Fruit fly (Drosophila melanogaster) whole organism, embryonic: ENCODE data around the gene CG34309.

Source experiments
- Atf-2 ChIP-seq: fragments of 200-800 bp; sonication (Bioruptor generic); optimal IDR thresholded peaks from 2 replicates; lab custom pipeline; 2016; ENCODE audit warnings: missing biosample characterization, missing genetic modification characterization
- CG11085 ChIP-seq: fragments of 200-800 bp; sonication (Bioruptor generic); IDR thresholded peaks from 2 replicates; pipeline ENCODE4 v1.3.6; 2022; ENCODE audit warnings: missing biosample characterization, missing genetic modification characterization
- CG11504 ChIP-seq: fragments of 200-800 bp; sonication (Bioruptor generic); optimal IDR thresholded peaks from 3 replicates; lab custom pipeline; 2019; ENCODE audit warnings: missing biosample characterization, mild to moderate bottlenecking, missing genetic modification characterization, moderate library complexity
- CG12236 ChIP-seq: fragments of 200-800 bp; sonication (Bioruptor generic); optimal IDR thresholded peaks from 2 replicates; lab custom pipeline; 2016; ENCODE audit warnings: missing biosample characterization, missing genetic modification characterization
- CG12659 ChIP-seq: fragments of 200-800 bp; sonication (Bioruptor generic); optimal IDR thresholded peaks from 3 replicates; lab custom pipeline; 2017; ENCODE audit warnings: mild to moderate bottlenecking, missing biosample characterization, missing genetic modification reagents, missing genetic modification characterization
- CG12744 ChIP-seq: fragments of 200-800 bp; sonication (Bioruptor generic); optimal IDR thresholded peaks from 2 replicates; lab custom pipeline; 2016; ENCODE audit warnings: missing biosample characterization, missing genetic modification characterization
- CG12942 ChIP-seq: fragments of 200-800 bp; sonication (Bioruptor generic); optimal IDR thresholded peaks from 3 replicates; lab custom pipeline; 2016; ENCODE audit warnings: missing biosample characterization, missing genetic modification characterization
- CG1647 ChIP-seq: fragments of 200-800 bp; sonication (Bioruptor generic); optimal IDR thresholded peaks from 3 replicates; lab custom pipeline; 2016; ENCODE audit warnings: missing biosample characterization, missing genetic modification characterization
- CG17328 ChIP-seq: fragments of 200-800 bp; sonication (Bioruptor generic); IDR thresholded peaks from 2 replicates; pipeline ENCODE4 v1.3.6; 2022; ENCODE audit warnings: missing biosample characterization, missing genetic modification characterization
- CG18011 ChIP-seq: fragments of 200-800 bp; sonication (Bioruptor generic); optimal IDR thresholded peaks from 2 replicates; lab custom pipeline; 2017; ENCODE audit warnings: missing biosample characterization, missing genetic modification characterization, mild to moderate bottlenecking, moderate library complexity, missing genotype
- CG2678 ChIP-seq: fragments of 200-800 bp; sonication (Bioruptor generic); optimal IDR thresholded peaks from 3 replicates; lab custom pipeline; 2019; ENCODE audit warnings: missing biosample characterization, mild to moderate bottlenecking, missing genetic modification characterization, moderate library complexity
- CG2875 ChIP-seq: fragments of 200-800 bp; sonication (Bioruptor generic); optimal IDR thresholded peaks from 2 replicates; lab custom pipeline; 2017; ENCODE audit warnings: missing biosample characterization, mild to moderate bottlenecking, missing genetic modification characterization, missing genetic modification reagents
- CG34422 ChIP-seq: fragments of 200-800 bp; sonication (Bioruptor generic); IDR thresholded peaks from 3 replicates; pipeline ENCODE4 v1.3.6; 2022; ENCODE audit warnings: missing biosample characterization, missing genetic modification characterization
- CG43689 ChIP-seq: fragments of 200-800 bp; sonication (Bioruptor generic); IDR thresholded peaks from 2 replicates; pipeline ENCODE4 v1.3.6; 2022; ENCODE audit warnings: missing biosample characterization, missing genetic modification characterization
- CG8089 ChIP-seq: fragments of 200-800 bp; sonication (Bioruptor generic); optimal IDR thresholded peaks from 3 replicates; lab custom pipeline; 2016; ENCODE audit warnings: missing biosample characterization, missing genetic modification characterization
- Dip3 ChIP-seq: fragments of 200-800 bp; sonication (Bioruptor generic); optimal IDR thresholded peaks from 3 replicates; lab custom pipeline; 2016; ENCODE audit warnings: missing biosample characterization, missing genetic modification characterization
- Dll ChIP-seq: fragments of 200-800 bp; sonication (Bioruptor generic); IDR thresholded peaks from 4 replicates; pipeline ENCODE4 v1.3.6; 2022; ENCODE audit warnings: missing biosample characterization, missing genetic modification characterization; ENCODE audit not compliant: partially characterized antibody
- E2f2 ChIP-seq: fragments of 200-800 bp; sonication (Bioruptor generic); IDR thresholded peaks from 2 replicates; pipeline ENCODE4 v1.3.6; 2022; ENCODE audit warnings: missing biosample characterization, missing genetic modification characterization
- ERR ChIP-seq: fragments of 200-800 bp; sonication (Bioruptor generic); optimal IDR thresholded peaks from 2 replicates; lab custom pipeline; 2016; ENCODE audit warnings: missing biosample characterization, missing genetic modification characterization
- Hmr ChIP-seq: fragments of 200-800 bp; sonication (Bioruptor generic); optimal IDR thresholded peaks from 3 replicates; lab custom pipeline; 2017; ENCODE audit warnings: mild to moderate bottlenecking, missing biosample characterization, missing genetic modification reagents, missing genetic modification characterization
- Jarid2 ChIP-seq: fragments of 200-800 bp; sonication (Bioruptor generic); optimal IDR thresholded peaks from 3 replicates; lab custom pipeline; 2017; ENCODE audit warnings: mild to moderate bottlenecking, missing biosample characterization, missing genetic modification reagents, missing genetic modification characterization
- Med ChIP-seq: fragments of 200-800 bp; sonication (Bioruptor generic); peaks from one replicate; lab custom pipeline; 2016; ENCODE audit warnings: missing biosample characterization, missing genetic modification characterization, mild to moderate bottlenecking, inconsistent platforms, moderate library complexity
- NFAT ChIP-seq: fragments of 200-800 bp; sonication (Bioruptor generic); IDR thresholded peaks from 2 replicates; pipeline ENCODE4 v1.3.6; 2022; ENCODE audit warnings: missing biosample characterization, missing genetic modification characterization
- Pdp1 ChIP-seq, 2 experiments: fragments of 200-800 bp; sonication (Bioruptor generic); optimal IDR thresholded peaks; 3 replicates each; lab custom pipeline; 2016; ENCODE audit warnings: missing biosample characterization in 2 of 2, missing genetic modification characterization in 2 of 2, mild to moderate bottlenecking in 1 of 2, moderate library complexity in 1 of 2
- Stat92E ChIP-seq, 3 experiments: fragments of >200 bp in 2 of 3; fragments of 200-800 bp in 1 of 3; sonication (Bioruptor generic) in 1 of 3; optimal IDR thresholded peaks; 2 replicates each; lab custom pipeline; 2017 to 2019; ENCODE audit warnings: missing biosample characterization in 3 of 3, missing genetic modification characterization in 3 of 3, mild to moderate bottlenecking in 1 of 3, moderate library complexity in 1 of 3
- Trl ChIP-seq, 3 experiments: fragments of >200 bp in 2 of 3; fragments of 200-800 bp in 1 of 3; sonication (Bioruptor generic) in 1 of 3; optimal IDR thresholded peaks; 2 replicates in 1 of 3; 3 replicates in 2 of 3; lab custom pipeline; 2016 to 2017; ENCODE audit warnings: missing biosample characterization in 1 of 3, missing genetic modification characterization in 1 of 3
- chinmo ChIP-seq: fragments of 200-800 bp; sonication (Bioruptor generic); IDR thresholded peaks from 4 replicates; pipeline ENCODE4 v1.3.6; 2022; ENCODE audit warnings: missing biosample characterization, missing genetic modification characterization; ENCODE audit not compliant: partially characterized antibody
- ci ChIP-seq: fragments of 200-800 bp; sonication (Bioruptor generic); IDR thresholded peaks from 3 replicates; pipeline ENCODE4 v1.3.6; 2022; ENCODE audit warnings: missing biosample characterization, missing genetic modification characterization
- disco-r ChIP-seq: fragments of 200-800 bp; sonication (Bioruptor generic); optimal IDR thresholded peaks from 2 replicates; lab custom pipeline; 2016; ENCODE audit warnings: missing biosample characterization, missing genetic modification characterization
- gfzf ChIP-seq: fragments of 200-800 bp; sonication (Bioruptor generic); optimal IDR thresholded peaks from 2 replicates; lab custom pipeline; 2016; ENCODE audit warnings: missing biosample characterization, mild to moderate bottlenecking, missing genetic modification characterization, moderate library complexity
- grau ChIP-seq: fragments of 200-800 bp; optimal IDR thresholded peaks from 3 replicates; lab custom pipeline; 2019; ENCODE audit warnings: missing biosample characterization, mild to moderate bottlenecking, missing genetic modification characterization, moderate library complexity
- gt ChIP-seq: fragments of 200-800 bp; sonication (Bioruptor generic); IDR thresholded peaks from 2 replicates; pipeline ENCODE4 v1.3.6; 2022; ENCODE audit warnings: missing biosample characterization, missing genetic modification characterization
- kay ChIP-seq: fragments of 200-800 bp; sonication (Bioruptor generic); optimal IDR thresholded peaks from 2 replicates; lab custom pipeline; 2016; ENCODE audit warnings: missing biosample characterization, missing genetic modification characterization
- ken ChIP-seq: fragments of 200-800 bp; sonication (Bioruptor generic); IDR thresholded peaks from 3 replicates; pipeline ENCODE4 v1.3.6; 2022; ENCODE audit warnings: missing biosample characterization, missing genetic modification characterization
- kni ChIP-seq: fragments of 200-800 bp; sonication (Bioruptor generic); optimal IDR thresholded peaks from 3 replicates; lab custom pipeline; 2017; ENCODE audit warnings: mild to moderate bottlenecking, missing biosample characterization, missing genetic modification reagents, missing genetic modification characterization
- lmd ChIP-seq: fragments of 200-800 bp; sonication (Bioruptor generic); IDR thresholded peaks from 2 replicates; pipeline ENCODE4 v1.3.6; 2022; ENCODE audit warnings: missing biosample characterization, missing genetic modification characterization
- oc ChIP-seq: fragments of 200-800 bp; sonication (Bioruptor generic); optimal IDR thresholded peaks from 2 replicates; lab custom pipeline; 2018; ENCODE audit warnings: missing biosample characterization, mild to moderate bottlenecking, missing genetic modification characterization, moderate library complexity
- phol ChIP-seq: fragments of 200-800 bp; sonication (Bioruptor generic); optimal IDR thresholded peaks from 3 replicates; lab custom pipeline; 2018; ENCODE audit warnings: missing biosample characterization, mild to moderate bottlenecking, missing genetic modification characterization, moderate library complexity
- pzg ChIP-seq: fragments of 200-800 bp; sonication (Bioruptor generic); optimal IDR thresholded peaks from 3 replicates; lab custom pipeline; 2018; ENCODE audit warnings: missing biosample characterization, mild to moderate bottlenecking, missing genetic modification characterization, moderate library complexity
- scrt ChIP-seq: fragments of 200-800 bp; sonication (Bioruptor generic); optimal IDR thresholded peaks from 2 replicates; lab custom pipeline; 2018; ENCODE audit warnings: missing biosample characterization, mild to moderate bottlenecking, missing genetic modification characterization, moderate library complexity
- sens ChIP-seq: fragments of 200-800 bp; sonication (Bioruptor generic); peaks from one replicate; lab custom pipeline; 2016; ENCODE audit warnings: missing biosample characterization, missing genetic modification characterization
- shn ChIP-seq: fragments of 200-800 bp; sonication (Bioruptor generic); optimal IDR thresholded peaks from 3 replicates; lab custom pipeline; 2016; ENCODE audit warnings: missing biosample characterization, missing genetic modification characterization
- sim ChIP-seq: fragments of 200-800 bp; sonication (Bioruptor generic); IDR thresholded peaks from 2 replicates; pipeline ENCODE4 v1.3.6; 2022; ENCODE audit warnings: missing biosample characterization, missing genetic modification characterization
- stwl ChIP-seq: fragments of 200-800 bp; sonication (Bioruptor generic); optimal IDR thresholded peaks from 3 replicates; lab custom pipeline; 2018; ENCODE audit warnings: missing biosample characterization, mild to moderate bottlenecking, missing genetic modification characterization, moderate library complexity
- unc-4 ChIP-seq: fragments of 200-800 bp; sonication (Bioruptor generic); IDR thresholded peaks from 2 replicates; pipeline ENCODE4 v1.3.6; 2022; ENCODE audit warnings: missing biosample characterization, missing genetic modification characterization; ENCODE audit not compliant: partially characterized antibody
- zfh1 ChIP-seq: fragments of 200-800 bp; sonication (Bioruptor generic); IDR thresholded peaks from 3 replicates; pipeline ENCODE4 v1.3.6; 2022; ENCODE audit warnings: missing biosample characterization, missing genetic modification characterization

The CG34309 gene

DNA sequence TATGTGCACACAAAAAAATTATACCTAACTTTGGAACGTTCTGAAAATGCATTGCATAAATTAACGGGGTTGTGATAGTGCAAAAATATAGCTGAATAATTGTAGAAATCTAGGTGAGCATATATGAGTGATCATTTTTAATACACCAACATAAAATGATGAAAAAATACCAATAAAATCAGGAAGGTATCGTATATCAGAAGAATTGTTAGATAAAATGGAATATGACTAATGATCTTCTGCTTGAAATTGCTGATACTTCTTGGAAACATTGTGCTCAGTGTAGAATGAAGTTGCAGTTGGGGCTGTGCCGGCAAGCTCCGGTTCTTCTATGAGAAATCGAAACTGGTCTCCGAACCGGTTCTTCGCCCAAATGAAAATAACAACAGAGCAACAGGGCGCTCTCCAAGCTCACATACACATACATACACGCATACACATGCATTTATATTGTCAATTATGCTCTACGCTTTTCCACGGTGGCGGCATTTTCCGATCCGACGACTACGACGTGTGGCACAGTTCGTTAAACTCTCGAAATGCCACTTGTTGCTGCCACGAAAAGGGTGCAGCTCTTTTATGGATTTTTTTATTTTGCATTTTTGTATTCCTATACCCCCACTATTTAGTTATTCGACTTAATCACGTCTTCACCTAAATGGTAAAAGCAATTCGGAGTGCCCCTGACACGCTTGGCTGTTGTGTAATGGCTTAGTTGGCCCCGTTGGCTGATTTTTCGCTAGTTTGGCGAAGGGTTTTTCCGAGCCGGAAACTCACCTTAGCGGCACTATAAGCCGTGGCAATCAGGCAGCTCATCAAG, 28.7 kb downstream of the CG34309 start (continued):
- peak; percentile 90 for TF ChIP-seq lmd
- peak; percentile 82 for TF ChIP-seq disco-r (GFP tag; lab: Kevin White, UChicago)
- peak; percentile 58 for TF ChIP-seq NFAT (GFP tag; lab: Robert Waterston, UW)
- peak; percentile 84 for TF ChIP-seq CG12942
- TF ChIP-seq ERR (GFP tag; lab: Kevin White, UChicago) = peak; percentile 52
- peak; percentile 92 for TF ChIP-seq shn (GFP tag; lab: Kevin White, UChicago)
- peak; percentile 84 for TF ChIP-seq Dip3 (GFP tag; lab: Kevin White, UChicago)
- peak; percentile 87 for TF ChIP-seq Hmr
- TF ChIP-seq zfh1 = peak; percentile 82
- peak; percentile 91 for TF ChIP-seq Atf-2 (GFP tag; lab: Kevin White, UChicago)
- 0 out of 2 replicates have a peak, but pooled peaks have one; percentile 31 for TF ChIP-seq gt
- peak; percentile 90 for TF ChIP-seq CG11504 (tag; lab: Kevin White, UChicago)
- peak; percentile 72 for TF ChIP-seq CG1647 (GFP tag; lab: Kevin White, UChicago)
- TF ChIP-seq ken = no peak; the same call in 2 of the 3 replicates
- no peak for TF ChIP-seq CG11085 (GFP tag; lab: Robert Waterston, UW)
- peak; percentile 93 for TF ChIP-seq grau (tag; lab: Kevin White, UChicago)
- TF ChIP-seq CG12236 (GFP tag; lab: Kevin White, UChicago) = peak; percentile 80
- peak; percentile 84 for TF ChIP-seq CG8089 (GFP tag; lab: Kevin White, UChicago)

DNA sequence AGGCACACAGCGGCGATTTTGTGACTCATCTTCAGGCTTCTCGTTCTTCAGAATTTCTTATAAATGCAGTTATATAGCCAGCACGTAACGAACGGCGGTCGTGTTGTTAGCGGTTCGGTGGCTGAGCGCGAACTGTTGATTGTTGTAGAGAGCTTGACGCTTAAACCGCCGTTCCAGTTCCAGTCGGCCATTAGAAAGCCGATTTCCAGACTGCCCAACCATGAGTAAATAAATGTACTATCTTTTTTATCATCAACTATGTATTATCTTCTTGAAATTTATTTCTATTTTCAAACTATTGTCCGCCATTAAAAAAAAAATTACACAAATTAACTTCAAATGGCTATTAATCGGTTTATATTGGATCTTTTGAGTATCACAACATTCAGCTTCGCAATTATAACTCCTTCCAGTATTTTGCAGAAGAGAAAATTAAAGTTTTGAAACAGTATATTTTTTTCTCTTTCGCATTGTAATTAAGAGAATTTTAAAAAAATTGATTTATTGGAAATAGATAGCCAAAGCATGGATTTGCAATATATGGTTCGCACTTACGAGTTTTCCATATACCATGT, 29.4 kb downstream of the CG34309 start, which contains the start of gene GILT1:
TSS of gene GILT1 (minus strand) at position 141 of the 575 bp plus-strand sequence.
- peak; percentile 49 for TF ChIP-seq gfzf (GFP tag; lab: Kevin White, UChicago)
- peak; percentile 0 for TF ChIP-seq pzg (GFP tag; lab: Kevin White, UChicago)
- TF ChIP-seq CG17328 (GFP tag; lab: Robert Waterston, UW) = 0 out of 2 replicates have a peak, but pooled peaks have one; percentile 13
- TF ChIP-seq Dll (GFP tag; lab: Robert Waterston, UW) = peak; percentile 28; the same call in 1 of the 4 replicates
- TF ChIP-seq phol (tag; lab: Kevin White, UChicago) = peak; percentile 12
- peak; percentile 6 for TF ChIP-seq stwl (tag; lab: Kevin White, UChicago)
- TF ChIP-seq CG12659 = peak; percentile 18
- 0 out of 4 replicates have a peak, but pooled peaks have one; percentile 62 for TF ChIP-seq chinmo (GFP tag; lab: Robert Waterston, UW)
- TF ChIP-seq kay = peak; percentile 10
- peak; percentile 26; the same call in 1 of the 3 replicates for TF ChIP-seq ci (GFP tag; lab: Robert Waterston, UW)
- TF ChIP-seq CG18011 (GFP tag; lab: Kevin White, UChicago) = peak; percentile 96
- TF ChIP-seq E2f2 (GFP tag; lab: Robert Waterston, UW) = peak; percentile 6; the same call in 1 of the 2 replicates
- peak; percentile 0 for TF ChIP-seq kni (GFP tag; lab: Kevin White, UChicago)
- TF ChIP-seq Trl (optimal IDR thresholded peaks at IDR 0.05; lab: Kevin White, UChicago) = peak; percentile 16 to 34
- no peak for TF ChIP-seq Trl (GFP tag; optimal IDR thresholded peaks at IDR 0.05; lab: Kevin White, UChicago)
- 0 out of 2 replicates have a peak, but pooled peaks have one; percentile 15 for TF ChIP-seq sim
- TF ChIP-seq Pdp1 (GFP tag; optimal IDR thresholded peaks at IDR 0.05; lab: Kevin White, UChicago) = peak in 1 of 2 experiments; percentile 31
- TF ChIP-seq unc-4 = 0 out of 2 replicates have a peak, but pooled peaks have one; percentile 16
- no peak for TF ChIP-seq CG12744
- peak in 1 of 3 experiments; percentile 50 for TF ChIP-seq Stat92E (GFP tag; optimal IDR thresholded peaks at IDR 0.05; lab: Kevin White, UChicago)
- peak; percentile 63 for TF ChIP-seq sens (GFP tag; lab: Kevin White, UChicago)
- no peak for TF ChIP-seq scrt (GFP tag; lab: Kevin White, UChicago)
- no peak for TF ChIP-seq CG43689 (GFP tag; lab: Robert Waterston, UW)
- TF ChIP-seq Med = peak; percentile 59
- peak; percentile 65 for TF ChIP-seq Jarid2
- 0 out of 3 replicates have a peak, but pooled peaks have one; percentile 35 for TF ChIP-seq CG34422 (GFP tag; lab: Robert Waterston, UW)
- TF ChIP-seq oc (tag; lab: Kevin White, UChicago) = peak; percentile 5
- TF ChIP-seq CG2875 (GFP tag; lab: Kevin White, UChicago) = no peak
- peak; percentile 7 for TF ChIP-seq CG2678
